Fruit fly (Drosophila melanogaster) Kc167 (cell line): Measurements from ENCODE around the gene CSN5.

Experiments
- Myc ChIP-seq: fragments of >200 bp; optimal IDR thresholded peaks from 2 replicates; lab custom pipeline; 2017; ENCODE audit warnings: missing external identifiers
- insv ChIP-seq: fragments of >200 bp; optimal IDR thresholded peaks from 3 replicates; lab custom pipeline; 2018; ENCODE audit warnings: missing external identifiers
- ttk ChIP-seq: sonication (Bioruptor generic); optimal IDR thresholded peaks from 2 replicates; lab custom pipeline; 2017; ENCODE audit warnings: missing external identifiers

DNA sequence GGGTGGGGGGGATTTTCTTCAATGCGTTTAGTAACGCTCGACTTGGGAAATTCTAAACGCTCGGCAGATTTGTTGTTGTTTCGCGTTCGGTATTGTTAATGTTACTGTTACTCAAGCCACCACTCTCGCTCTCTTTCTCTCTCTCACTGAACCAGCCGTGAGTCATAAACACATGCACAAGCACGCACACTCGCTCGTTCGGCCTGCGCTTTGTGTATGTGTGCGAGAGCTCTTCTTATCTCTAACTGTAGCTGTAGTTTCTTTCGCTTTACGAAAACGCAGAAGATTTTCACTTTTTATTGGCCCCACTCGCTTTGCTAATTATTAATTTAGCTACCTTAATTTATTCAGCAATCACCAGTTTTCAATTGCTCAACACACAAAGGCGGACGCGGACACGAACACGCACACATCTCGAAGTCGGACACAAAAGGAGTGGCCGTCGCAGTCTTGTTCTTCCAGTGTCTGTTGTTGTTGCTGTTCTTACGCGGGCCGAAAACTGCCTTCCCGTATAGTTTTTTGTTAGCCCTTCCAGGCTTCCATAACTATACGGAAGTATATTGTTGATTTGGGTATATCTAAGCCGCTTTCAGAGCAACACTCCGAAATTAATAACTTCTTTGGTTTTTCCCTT lies 16.8 kb upstream of the CSN5 start:
- TF ChIP-seq insv, result no peak
- no peak for TF ChIP-seq Myc (lab: Kevin White, UChicago)
- TF ChIP-seq ttk (lab: Kevin White, UChicago), result no peak
